Fruit fly (Drosophila melanogaster): Measurements from ENCODE around the gene pon.

pon gene

dm6 chrX:4616865-4617669 is 19.1 kb upstream of the pon start, which contains the start of gene peb (continued):
- TF ChIP-seq pfk (GFP tag; optimal IDR thresholded peaks at IDR 0.05) (no peak), pb (GFP tag; optimal IDR thresholded peaks at IDR 0.05) (peak; percentile 33), CG2120 (GFP tag; optimal IDR thresholded peaks at IDR 0.05) (no peak), Dek (tag; optimal IDR thresholded peaks at IDR 0.05) (no peak), CG8478 (optimal IDR thresholded peaks at IDR 0.05) (no peak), Gug (GFP tag; IDR thresholded peaks at IDR 0.05) (no peak), CG17568 (GFP tag; optimal IDR thresholded peaks at IDR 0.05) (no peak), CG11398 (GFP tag; optimal IDR thresholded peaks at IDR 0.05) (no peak), gcm2 (GFP tag; optimal IDR thresholded peaks at IDR 0.05) (no peak), Six4 (GFP tag; optimal IDR thresholded peaks at IDR 0.05) (peak; percentile 47), cg (GFP tag; optimal IDR thresholded peaks at IDR 0.05) (peak; percentile 78), CG30431 (GFP tag; optimal IDR thresholded peaks at IDR 0.05) (peak; percentile 50), Kr (GFP tag; optimal IDR thresholded peaks at IDR 0.05) (peak; percentile 35), CG6272 (GFP tag; IDR thresholded peaks at IDR 0.05) (no peak), ssp (GFP tag; IDR thresholded peaks at IDR 0.05) (peak; percentile 44), Optix (GFP tag; IDR thresholded peaks at IDR 0.05) (no peak; the same call in 2 of the 3 replicates), CG31224 (GFP tag; IDR thresholded peaks at IDR 0.05) (no peak), CG10321 (GFP tag; IDR thresholded peaks at IDR 0.05) (no peak; the same call in 1 of the 2 replicates), tin (GFP tag; optimal IDR thresholded peaks at IDR 0.05) (peak; percentile 52), en (GFP tag; optimal IDR thresholded peaks at IDR 0.05) (peak; percentile 31), CG15696 (tag; optimal IDR thresholded peaks at IDR 0.05) (peak; percentile 76), ems (GFP tag; optimal IDR thresholded peaks at IDR 0.05) (peak; percentile 26), Abd-B (GFP tag; optimal IDR thresholded peaks at IDR 0.05) (no peak), eyg (GFP tag; optimal IDR thresholded peaks at IDR 0.05) (no peak), Xrp1 (GFP tag; IDR thresholded peaks at IDR 0.05) (peak; percentile 81), wor (GFP tag; IDR thresholded peaks at IDR 0.05) (0 out of 2 replicates have a peak, but pooled peaks have one; percentile 19), crp (GFP tag; optimal IDR thresholded peaks at IDR 0.05) (no peak), jumu (GFP tag; optimal IDR thresholded peaks at IDR 0.05) (peak; percentile 56), CG9817 (tag; optimal IDR thresholded peaks at IDR 0.05) (no peak), exex (tag; optimal IDR thresholded peaks at IDR 0.05) (no peak), zf30C (GFP tag; optimal IDR thresholded peaks at IDR 0.05) (no peak), Mad (GFP tag; optimal IDR thresholded peaks at IDR 0.05) (peak; percentile 25), CG12391 (tag; optimal IDR thresholded peaks at IDR 0.05) (peak; percentile 41), HLH4C (GFP tag; IDR thresholded peaks at IDR 0.05; ENCODE audit: partially characterized antibody) (no peak), CG10431 (GFP tag; optimal IDR thresholded peaks at IDR 0.05) (no peak), CG10462 (GFP tag; optimal IDR thresholded peaks at IDR 0.05) (peak; percentile 27), CG11093 (GFP tag; IDR thresholded peaks at IDR 0.05) (peak; percentile 49; the same call in 1 of the 3 replicates), CG1529 (GFP tag; optimal IDR thresholded peaks at IDR 0.05) (peak; percentile 23), hbn (GFP tag; IDR thresholded peaks at IDR 0.05; ENCODE audit: partially characterized antibody) (no peak; the same call in 1 of the 2 replicates), Myb (GFP tag; optimal IDR thresholded peaks at IDR 0.05) (no peak), CG6683 (GFP tag; optimal IDR thresholded peaks at IDR 0.05) (no peak), Sin3A (optimal IDR thresholded peaks at IDR 0.05) (no peak), CG12659 (GFP tag; optimal IDR thresholded peaks at IDR 0.05) (no peak), CG15514 (GFP tag; optimal IDR thresholded peaks at IDR 0.05) (no peak), Tbp (GFP tag; optimal IDR thresholded peaks at IDR 0.05) (no peak), gt (GFP tag; IDR thresholded peaks at IDR 0.05) (0 out of 2 replicates have a peak, but pooled peaks have one; percentile 43), amos (GFP tag; IDR thresholded peaks at IDR 0.05; ENCODE audit: partially characterized antibody) (no peak), gro (GFP tag; optimal IDR thresholded peaks at IDR 0.05) (no peak), CG13894 (tag; optimal IDR thresholded peaks at IDR 0.05) (no peak), HmgZ (tag; optimal IDR thresholded peaks at IDR 0.05) (no peak)

All from whole organism, embryonic.